Fruit fly (Drosophila melanogaster) whole organism, prepupa: ENCODE results near the gene Pif1A.

Experiments
- Blimp-1 ChIP-seq: fragments of 200-800 bp; sonication (Bioruptor generic); optimal IDR thresholded peaks from 3 replicates; lab custom pipeline; 2017; ENCODE audit warnings: missing biosample characterization, missing genetic modification characterization, mild to moderate bottlenecking, moderate library complexity, missing genetic modification reagents
- CG10631 ChIP-seq: fragments of 200-800 bp; sonication (Bioruptor generic); optimal IDR thresholded peaks from 2 replicates; lab custom pipeline; 2016; ENCODE audit warnings: missing biosample characterization, missing genetic modification characterization
- CG10669 ChIP-seq: fragments of 200-800 bp; sonication (Bioruptor generic); optimal IDR thresholded peaks from 3 replicates; lab custom pipeline; 2018; ENCODE audit warnings: missing biosample characterization, mild to moderate bottlenecking, missing genetic modification characterization, moderate library complexity
- CG11902 ChIP-seq: fragments of 200-800 bp; sonication (Bioruptor generic); optimal IDR thresholded peaks from 3 replicates; lab custom pipeline; 2016; ENCODE audit warnings: missing biosample characterization, missing genetic modification characterization
- CG15336 ChIP-seq: fragments of 200-800 bp; sonication (Bioruptor generic); IDR thresholded peaks from 2 replicates; pipeline ENCODE4 v1.3.6; 2022; ENCODE audit warnings: missing biosample characterization, missing genetic modification characterization
- CG1621 ChIP-seq: fragments of 200-800 bp; sonication (Bioruptor generic); optimal IDR thresholded peaks from 3 replicates; lab custom pipeline; 2018; ENCODE audit warnings: missing biosample characterization, mild to moderate bottlenecking, missing genetic modification characterization
- CG16779 ChIP-seq: fragments of 200-800 bp; sonication (Bioruptor generic); optimal IDR thresholded peaks from 3 replicates; lab custom pipeline; 2017; ENCODE audit warnings: missing biosample characterization, mild to moderate bottlenecking, missing genetic modification characterization
- CG31627 ChIP-seq: fragments of 200-800 bp; sonication (Bioruptor generic); optimal IDR thresholded peaks from 3 replicates; lab custom pipeline; 2016; ENCODE audit warnings: missing biosample characterization, missing genetic modification characterization
- CG32006 ChIP-seq: fragments of 200-800 bp; sonication (Bioruptor generic); optimal IDR thresholded peaks from 3 replicates; lab custom pipeline; 2017; ENCODE audit warnings: missing biosample characterization, mild to moderate bottlenecking, missing genetic modification characterization
- CG34406 ChIP-seq: fragments of 200-800 bp; sonication (Bioruptor generic); optimal IDR thresholded peaks from 3 replicates; lab custom pipeline; 2016; ENCODE audit warnings: missing biosample characterization, missing genetic modification characterization
- CG3919 ChIP-seq: fragments of 200-800 bp; sonication (Bioruptor generic); optimal IDR thresholded peaks from 3 replicates; lab custom pipeline; 2016; ENCODE audit warnings: missing biosample characterization, missing genetic modification characterization
- CG4318 ChIP-seq: fragments of 200-800 bp; sonication (Bioruptor generic); optimal IDR thresholded peaks from 3 replicates; lab custom pipeline; 2017; ENCODE audit warnings: missing biosample characterization, mild to moderate bottlenecking, missing genetic modification characterization
- CG6163 ChIP-seq: fragments of 200-800 bp; sonication (Bioruptor generic); IDR thresholded peaks from 3 replicates; pipeline ENCODE4 v1.3.6; 2022; ENCODE audit warnings: missing biosample characterization, missing genetic modification characterization
- CG6276 ChIP-seq: fragments of 200-800 bp; sonication (Bioruptor generic); optimal IDR thresholded peaks from 2 replicates; lab custom pipeline; 2017; ENCODE audit warnings: missing biosample characterization, mild to moderate bottlenecking, missing genetic modification characterization
- CG6792 ChIP-seq: fragments of 200-800 bp; sonication (Bioruptor generic); optimal IDR thresholded peaks from 3 replicates; lab custom pipeline; 2016; ENCODE audit warnings: missing biosample characterization, missing genetic modification characterization
- CG6808 ChIP-seq: fragments of 200-800 bp; sonication (Bioruptor generic); optimal IDR thresholded peaks from 3 replicates; lab custom pipeline; 2017; ENCODE audit warnings: missing biosample characterization, missing genetic modification characterization, mild to moderate bottlenecking, moderate library complexity, missing genetic modification reagents
- CG6854 ChIP-seq: fragments of 200-800 bp; sonication (Bioruptor generic); optimal IDR thresholded peaks from 2 replicates; lab custom pipeline; 2017; ENCODE audit warnings: missing biosample characterization, mild to moderate bottlenecking, missing genetic modification characterization
- CG7368 ChIP-seq: fragments of 200-800 bp; sonication (Bioruptor generic); optimal IDR thresholded peaks from 3 replicates; lab custom pipeline; 2016; ENCODE audit warnings: missing biosample characterization, missing genetic modification characterization
- CG8119 ChIP-seq: fragments of 200-800 bp; sonication (Bioruptor generic); IDR thresholded peaks from 3 replicates; pipeline ENCODE4 v1.3.6; 2022; ENCODE audit warnings: missing biosample characterization, missing genetic modification characterization
- CG8632 ChIP-seq: fragments of 200-800 bp; sonication (Bioruptor generic); optimal IDR thresholded peaks from 3 replicates; lab custom pipeline; 2016; ENCODE audit warnings: missing biosample characterization, missing genetic modification characterization
- CG9139 ChIP-seq: fragments of 200-800 bp; sonication (Bioruptor generic); optimal IDR thresholded peaks from 3 replicates; lab custom pipeline; 2017; ENCODE audit warnings: missing biosample characterization, mild to moderate bottlenecking, missing genetic modification characterization
- Eip75B ChIP-seq: fragments of 200-800 bp; sonication (Bioruptor generic); optimal IDR thresholded peaks from 3 replicates; lab custom pipeline; 2016; ENCODE audit warnings: missing biosample characterization, missing genetic modification characterization
- Eip78C ChIP-seq: fragments of 200-800 bp; sonication (Bioruptor generic); peaks from one replicate; lab custom pipeline; 2016; ENCODE audit warnings: missing biosample characterization, missing genetic modification characterization
- Eip93F ChIP-seq: fragments of 200-800 bp; sonication (Bioruptor generic); optimal IDR thresholded peaks from 2 replicates; lab custom pipeline; 2016; ENCODE audit warnings: missing biosample characterization, mild to moderate bottlenecking, missing genetic modification characterization
- Ets96B ChIP-seq: fragments of 200-800 bp; optimal IDR thresholded peaks from 2 replicates; lab custom pipeline; 2019; ENCODE audit warnings: missing biosample characterization, mild to moderate bottlenecking, missing genetic modification characterization, moderate library complexity
- Hr4 ChIP-seq: fragments of 200-800 bp; sonication (Bioruptor generic); optimal IDR thresholded peaks from 3 replicates; lab custom pipeline; 2016; ENCODE audit warnings: missing biosample characterization, missing genetic modification characterization
- Lpt ChIP-seq: fragments of 200-800 bp; sonication (Bioruptor generic); optimal IDR thresholded peaks from 3 replicates; lab custom pipeline; 2016; ENCODE audit warnings: missing biosample characterization, missing genetic modification characterization
- Met ChIP-seq: fragments of 200-800 bp; sonication (Bioruptor generic); optimal IDR thresholded peaks from 3 replicates; lab custom pipeline; 2016; ENCODE audit warnings: missing biosample characterization, missing genetic modification characterization
- OdsH ChIP-seq: fragments of 200-800 bp; sonication (Bioruptor generic); optimal IDR thresholded peaks from 3 replicates; lab custom pipeline; 2016; ENCODE audit warnings: missing biosample characterization, missing genetic modification characterization
- Smox ChIP-seq: fragments of 200-800 bp; sonication (Bioruptor generic); optimal IDR thresholded peaks from 3 replicates; lab custom pipeline; 2016; ENCODE audit warnings: missing biosample characterization, missing genetic modification characterization
- Sox14 ChIP-seq: fragments of 200-800 bp; sonication (Bioruptor generic); optimal IDR thresholded peaks from 3 replicates; lab custom pipeline; 2016; ENCODE audit warnings: missing biosample characterization, missing genetic modification characterization
- achi ChIP-seq: fragments of 200-800 bp; sonication (Bioruptor generic); optimal IDR thresholded peaks from 3 replicates; lab custom pipeline; 2016; ENCODE audit warnings: missing biosample characterization, missing genetic modification characterization
- acj6 ChIP-seq: fragments of 200-800 bp; sonication (Bioruptor generic); optimal IDR thresholded peaks from 3 replicates; lab custom pipeline; 2016; ENCODE audit warnings: missing biosample characterization, missing genetic modification characterization
- cyc ChIP-seq: fragments of 200-800 bp; sonication (Bioruptor generic); optimal IDR thresholded peaks from 3 replicates; lab custom pipeline; 2016; ENCODE audit warnings: missing biosample characterization, missing genetic modification characterization
- dac ChIP-seq: fragments of 200-800 bp; sonication (Bioruptor generic); optimal IDR thresholded peaks from 2 replicates; lab custom pipeline; 2017; ENCODE audit warnings: missing biosample characterization, mild to moderate bottlenecking, missing genetic modification characterization
- eg ChIP-seq: fragments of 200-800 bp; sonication (Bioruptor generic); IDR thresholded peaks from 3 replicates; pipeline ENCODE4 v1.3.6; 2022; ENCODE audit warnings: missing biosample characterization, missing genetic modification characterization
- esn ChIP-seq: fragments of 200-800 bp; sonication (Bioruptor generic); optimal IDR thresholded peaks from 2 replicates; lab custom pipeline; 2016; ENCODE audit warnings: missing biosample characterization, mild to moderate bottlenecking, missing genetic modification characterization, moderate library complexity
- fd59A ChIP-seq: fragments of 200-800 bp; sonication (Bioruptor generic); optimal IDR thresholded peaks from 2 replicates; lab custom pipeline; 2017; ENCODE audit warnings: missing biosample characterization, mild to moderate bottlenecking, missing genetic modification characterization, missing genetic modification reagents
- fkh ChIP-seq: fragments of 200-800 bp; sonication (Bioruptor generic); optimal IDR thresholded peaks from 3 replicates; lab custom pipeline; 2017; ENCODE audit warnings: missing biosample characterization, mild to moderate bottlenecking, missing genetic modification characterization, moderate library complexity
- net ChIP-seq: fragments of 200-800 bp; sonication (Bioruptor generic); optimal IDR thresholded peaks from 3 replicates; lab custom pipeline; 2016; ENCODE audit warnings: missing biosample characterization, missing genetic modification characterization
- pdm3 ChIP-seq: fragments of 200-800 bp; sonication (Bioruptor generic); optimal IDR thresholded peaks from 3 replicates; lab custom pipeline; 2016; ENCODE audit warnings: missing biosample characterization, missing genetic modification characterization
- salr ChIP-seq, 2 experiments: fragments of 200-800 bp; sonication (Bioruptor generic); optimal IDR thresholded peaks; 3 replicates each; lab custom pipeline; 2016 to 2018; ENCODE audit warnings: missing biosample characterization in 2 of 2, missing genetic modification characterization in 2 of 2, mild to moderate bottlenecking in 1 of 2
- spab ChIP-seq: fragments of 200-800 bp; sonication (Bioruptor generic); optimal IDR thresholded peaks from 2 replicates; lab custom pipeline; 2017; ENCODE audit warnings: missing biosample characterization, mild to moderate bottlenecking, missing genetic modification characterization, missing genetic modification reagents
- ss ChIP-seq, 2 experiments: fragments of 200-800 bp; sonication (Bioruptor generic); optimal IDR thresholded peaks; 2 replicates in 1 of 2; 3 replicates in 1 of 2; lab custom pipeline; 2017 to 2018; ENCODE audit warnings: mild to moderate bottlenecking in 2 of 2, missing biosample characterization in 2 of 2, missing genetic modification characterization in 2 of 2, moderate library complexity in 1 of 2
- svp ChIP-seq: fragments of 200-800 bp; sonication (Bioruptor generic); peaks from one replicate; lab custom pipeline; 2016; ENCODE audit warnings: missing biosample characterization, missing genetic modification characterization
- topi ChIP-seq: fragments of 200-800 bp; sonication (Bioruptor generic); optimal IDR thresholded peaks from 3 replicates; lab custom pipeline; 2016; ENCODE audit warnings: missing biosample characterization, missing genetic modification characterization
- vri ChIP-seq: fragments of 200-800 bp; sonication (Bioruptor generic); optimal IDR thresholded peaks from 3 replicates; lab custom pipeline; 2016; ENCODE audit warnings: missing biosample characterization, mild to moderate bottlenecking, missing genetic modification characterization

The Pif1A gene

dm6 chr3R:8847096-8847639 is 46.2 kb upstream of the Pif1A start (continued):
- TF ChIP-seq Met (GFP tag; lab: Kevin White, UChicago) (peak; percentile 54), Hr4 (GFP tag; lab: Kevin White, UChicago) (peak; percentile 51), spab (GFP tag; lab: Kevin White, UChicago) (peak; percentile 15), CG3919 (peak; percentile 64), pdm3 (GFP tag; lab: Kevin White, UChicago) (peak; percentile 66), Eip93F (no peak), fkh (no peak), CG8119 (GFP tag; lab: Robert Waterston, UW) (peak; percentile 59; the same call in 2 of the 3 replicates), CG10631 (GFP tag; lab: Kevin White, UChicago) (peak; percentile 72), CG8632 (GFP tag; lab: Kevin White, UChicago) (peak; percentile 50), Eip75B (GFP tag; lab: Kevin White, UChicago) (peak; percentile 70), Eip78C (GFP tag; lab: Kevin White, UChicago) (peak; percentile 83), acj6 (GFP tag; lab: Kevin White, UChicago) (peak; percentile 74), svp (peak; percentile 79), Smox (GFP tag; lab: Kevin White, UChicago) (peak; percentile 32), CG32006 (GFP tag; lab: Kevin White, UChicago) (peak; percentile 59), CG4318 (no peak), dac (GFP tag; lab: Kevin White, UChicago) (peak; percentile 11), CG34406 (GFP tag; lab: Kevin White, UChicago) (peak; percentile 52), CG6854 (GFP tag; lab: Kevin White, UChicago) (no peak), CG9139 (GFP tag; lab: Kevin White, UChicago) (no peak), topi (GFP tag; lab: Kevin White, UChicago) (peak; percentile 40), ss (GFP tag; optimal IDR thresholded peaks at IDR 0.05; lab: Kevin White, UChicago) (peak in 1 of 2 experiments; percentile 55), CG6276 (GFP tag; lab: Kevin White, UChicago) (peak; percentile 17), salr (GFP tag; optimal IDR thresholded peaks at IDR 0.05; lab: Kevin White, UChicago) (peak; percentile 13 to 21), Lpt (GFP tag; lab: Kevin White, UChicago) (no peak), CG31627 (peak; percentile 53), cyc (peak; percentile 36), fd59A (GFP tag; lab: Kevin White, UChicago) (peak; percentile 44), CG6792 (GFP tag; lab: Kevin White, UChicago) (peak; percentile 61), CG7368 (no peak), CG10669 (GFP tag; lab: Kevin White, UChicago) (peak; percentile 59), Sox14 (GFP tag; lab: Kevin White, UChicago) (peak; percentile 42), Ets96B (tag; lab: Kevin White, UChicago) (peak; percentile 43), CG16779 (tag; lab: Kevin White, UChicago) (no peak), Blimp-1 (GFP tag; lab: Kevin White, UChicago) (no peak), vri (GFP tag; lab: Kevin White, UChicago) (no peak), CG11902 (GFP tag; lab: Kevin White, UChicago) (peak; percentile 49), CG15336 (GFP tag; lab: Robert Waterston, UW) (peak; percentile 55), eg (peak; percentile 56; the same call in 1 of the 3 replicates), CG6163 (GFP tag; lab: Robert Waterston, UW) (peak; percentile 70)
- TF ChIP-seq, all 60 proteins: peak for 46

dm6 chr3R:8846154-8846648 is 45.2 kb upstream of the Pif1A start:
- TF ChIP-seq eg (peak; percentile 55; the same call in 2 of the 3 replicates), esn (GFP tag; lab: Kevin White, UChicago) (peak; percentile 22), Eip78C (GFP tag; lab: Kevin White, UChicago) (peak; percentile 73), CG6808 (peak; percentile 43), net (GFP tag; lab: Kevin White, UChicago) (peak; percentile 52), vri (GFP tag; lab: Kevin White, UChicago) (peak; percentile 33), topi (GFP tag; lab: Kevin White, UChicago) (no peak), Ets96B (tag; lab: Kevin White, UChicago) (peak; percentile 19), CG8119 (GFP tag; lab: Robert Waterston, UW) (peak; percentile 53; the same call in 2 of the 3 replicates), CG6163 (GFP tag; lab: Robert Waterston, UW) (peak; percentile 80), Sox14 (GFP tag; lab: Kevin White, UChicago) (peak; percentile 0), OdsH (GFP tag; lab: Kevin White, UChicago) (no peak), achi (GFP tag; lab: Kevin White, UChicago) (peak; percentile 11), CG34406 (GFP tag; lab: Kevin White, UChicago) (peak; percentile 14), Lpt (GFP tag; lab: Kevin White, UChicago) (peak; percentile 0), CG1621 (peak; percentile 56), CG6276 (GFP tag; lab: Kevin White, UChicago) (peak; percentile 49), CG6792 (GFP tag; lab: Kevin White, UChicago) (peak; percentile 37), Smox (GFP tag; lab: Kevin White, UChicago) (no peak), CG15336 (GFP tag; lab: Robert Waterston, UW) (peak; percentile 62), fkh (peak; percentile 98), CG10631 (GFP tag; lab: Kevin White, UChicago) (no peak), CG10669 (GFP tag; lab: Kevin White, UChicago) (peak; percentile 23), ss (GFP tag; optimal IDR thresholded peaks at IDR 0.05; lab: Kevin White, UChicago) (peak in 1 of 2 experiments; percentile 64)
